Worm (Caenorhabditis elegans) whole organism, L3 larva: ENCODE results near the gene F18H3.4.
A peak's percentile ranks its signal among the peaks of the same experiment; 100 is the strongest.

Experiments
- R02D3.7 ChIP-seq: fragments of 150-350 bp; optimal IDR thresholded peaks from 2 replicates; lab custom pipeline; 2014; ENCODE audit warnings: missing biosample characterization, missing genetic modification characterization
- ZK546.5 ChIP-seq: sonication (generic microtip); optimal IDR thresholded peaks from 2 replicates; lab custom pipeline; 2017; ENCODE audit warnings: missing biosample characterization, missing genetic modification characterization
- aly-2 ChIP-seq: fragments of 150-350 bp; optimal IDR thresholded peaks from 2 replicates; lab custom pipeline; 2014; ENCODE audit warnings: missing biosample characterization, missing genetic modification characterization
- ama-1 ChIP-seq: fragments of 150-350 bp; optimal IDR thresholded peaks from 2 replicates; lab custom pipeline; 2018
- ceh-16 ChIP-seq: sonication (generic microtip); optimal IDR thresholded peaks from 2 replicates; lab custom pipeline; 2017; ENCODE audit warnings: missing biosample characterization, missing genetic modification characterization
- ceh-28 ChIP-seq: fragments of 150-350 bp; optimal IDR thresholded peaks from 2 replicates; lab custom pipeline; 2014; ENCODE audit warnings: missing biosample characterization, missing genetic modification reagents, missing genetic modification characterization
- ceh-82 ChIP-seq: fragments of 150-350 bp; optimal IDR thresholded peaks from 2 replicates; lab custom pipeline; 2014; ENCODE audit warnings: missing biosample characterization, missing genetic modification characterization
- ceh-9 ChIP-seq: sonication (generic microtip); optimal IDR thresholded peaks from 2 replicates; lab custom pipeline; 2018; ENCODE audit warnings: missing biosample characterization, missing genetic modification characterization
- daf-12 ChIP-seq: fragments of 150-350 bp; optimal IDR thresholded peaks from 2 replicates; lab custom pipeline; 2014; ENCODE audit warnings: missing biosample characterization, missing genetic modification reagents, missing genetic modification characterization
- egl-27 ChIP-seq: sonication (generic microtip); optimal IDR thresholded peaks from 4 replicates; lab custom pipeline; 2017; ENCODE audit warnings: missing biosample characterization, missing genetic modification reagents, missing genetic modification characterization
- egl-5 ChIP-seq: fragments of 150-350 bp; optimal IDR thresholded peaks from 2 replicates; lab custom pipeline; 2017; ENCODE audit warnings: missing biosample characterization, missing genetic modification reagents, missing genetic modification characterization, inconsistent platforms
- elt-1 ChIP-seq: fragments of 150-350 bp; optimal IDR thresholded peaks from 2 replicates; lab custom pipeline; 2014; ENCODE audit warnings: missing biosample characterization, missing genetic modification characterization
- elt-2 ChIP-seq: sonication (generic microtip); optimal IDR thresholded peaks from 2 replicates; lab custom pipeline; 2016; ENCODE audit warnings: missing genetic modification reagents, mild to moderate bottlenecking, missing genetic modification characterization, missing compliant biosample characterization
- elt-3 ChIP-seq, 3 experiments: fragments of 150-350 bp in 1 of 3; sonication (generic microtip) in 2 of 3; optimal IDR thresholded peaks; 2 replicates in 2 of 3; 4 replicates in 1 of 3; lab custom pipeline; 2014 to 2017; ENCODE audit warnings: missing biosample characterization in 3 of 3, missing genetic modification characterization in 3 of 3
- eor-1 ChIP-seq, 2 experiments: fragments of 150-350 bp; optimal IDR thresholded peaks; 2 replicates each; lab custom pipeline; 2014 to 2018; ENCODE audit warnings: missing biosample characterization in 2 of 2, missing genetic modification characterization in 2 of 2
- fkh-10 ChIP-seq: sonication (generic microtip); optimal IDR thresholded peaks from 2 replicates; lab custom pipeline; 2017; ENCODE audit warnings: missing biosample characterization, missing genetic modification reagents, missing genetic modification characterization
- fkh-2 ChIP-seq: fragments of 150-350 bp; optimal IDR thresholded peaks from 2 replicates; lab custom pipeline; 2014; ENCODE audit warnings: missing biosample characterization, missing genetic modification reagents, missing genetic modification characterization
- fos-1 ChIP-seq: fragments of 150-350 bp; optimal IDR thresholded peaks from 2 replicates; lab custom pipeline; 2014; ENCODE audit warnings: missing biosample characterization, missing genetic modification characterization
- hmg-11 ChIP-seq: sonication (generic microtip); optimal IDR thresholded peaks from 2 replicates; lab custom pipeline; 2016; ENCODE audit warnings: missing genetic modification characterization, missing compliant biosample characterization
- jun-1 ChIP-seq: fragments of 150-350 bp; optimal IDR thresholded peaks from 2 replicates; lab custom pipeline; 2014; ENCODE audit warnings: missing biosample characterization, missing genetic modification reagents, missing genetic modification characterization
- lin-15B ChIP-seq: fragments of 150-350 bp; optimal IDR thresholded peaks from 2 replicates; lab custom pipeline; 2014; ENCODE audit warnings: missing biosample characterization, missing genetic modification characterization
- lin-39 ChIP-seq: fragments of 150-350 bp; optimal IDR thresholded peaks from 2 replicates; lab custom pipeline; 2018; ENCODE audit warnings: missing biosample characterization, missing genetic modification reagents, missing genetic modification characterization
- lsy-12 ChIP-seq: sonication (generic microtip); optimal IDR thresholded peaks from 2 replicates; lab custom pipeline; 2016; ENCODE audit warnings: mild to moderate bottlenecking, missing genetic modification characterization, missing compliant biosample characterization
- mdl-1 ChIP-seq: fragments of 150-350 bp; optimal IDR thresholded peaks from 2 replicates; lab custom pipeline; 2014; ENCODE audit warnings: missing biosample characterization, missing genetic modification characterization
- mml-1 ChIP-seq: fragments of 150-350 bp; sonication (generic microtip); optimal IDR thresholded peaks from 3 replicates; lab custom pipeline; 2014; ENCODE audit warnings: missing biosample characterization, missing genetic modification characterization
- nfya-1 ChIP-seq: sonication (generic microtip); optimal IDR thresholded peaks from 2 replicates; lab custom pipeline; 2017; ENCODE audit warnings: missing genetic modification characterization, mild to moderate bottlenecking, missing compliant biosample characterization, antibody characterized with exemption, moderate library complexity; ENCODE audit not compliant: insufficient read depth
- nhr-11 ChIP-seq: fragments of 150-350 bp; optimal IDR thresholded peaks from 2 replicates; lab custom pipeline; 2014; ENCODE audit warnings: missing biosample characterization, missing genetic modification characterization
- nhr-12 ChIP-seq: fragments of 150-350 bp; optimal IDR thresholded peaks from 2 replicates; lab custom pipeline; 2014; ENCODE audit warnings: missing biosample characterization, missing genetic modification characterization
- nhr-23 ChIP-seq: fragments of 150-350 bp; optimal IDR thresholded peaks from 2 replicates; lab custom pipeline; 2014; ENCODE audit warnings: missing biosample characterization, missing genetic modification reagents, missing genetic modification characterization
- nhr-237 ChIP-seq: fragments of 150-350 bp; optimal IDR thresholded peaks from 2 replicates; lab custom pipeline; 2014; ENCODE audit warnings: missing biosample characterization, missing genetic modification characterization
- nhr-25 ChIP-seq: sonication (generic microtip); optimal IDR thresholded peaks from 2 replicates; lab custom pipeline; 2017; ENCODE audit warnings: missing biosample characterization, missing genetic modification characterization
- nhr-28 ChIP-seq: fragments of 150-350 bp; optimal IDR thresholded peaks from 2 replicates; lab custom pipeline; 2014; ENCODE audit warnings: missing biosample characterization, missing genetic modification characterization
- nhr-43 ChIP-seq: sonication (generic microtip); optimal IDR thresholded peaks from 2 replicates; lab custom pipeline; 2016; ENCODE audit warnings: mild to moderate bottlenecking, missing genetic modification characterization, missing compliant biosample characterization; ENCODE audit not compliant: poor library complexity, severe bottlenecking
- nhr-67 ChIP-seq: fragments of 150-350 bp; optimal IDR thresholded peaks from 2 replicates; lab custom pipeline; 2014; ENCODE audit warnings: missing biosample characterization, missing genetic modification characterization
- nhr-76 ChIP-seq: fragments of 150-350 bp; sonication (generic microtip); optimal IDR thresholded peaks from 5 replicates; lab custom pipeline; 2014; ENCODE audit warnings: missing biosample characterization, missing genetic modification characterization
- nhr-77 ChIP-seq: fragments of 150-350 bp; optimal IDR thresholded peaks from 2 replicates; lab custom pipeline; 2014; ENCODE audit warnings: missing biosample characterization, missing genetic modification characterization
- pha-4 ChIP-seq: fragments of 150-350 bp; optimal IDR thresholded peaks from 2 replicates; lab custom pipeline; 2014; ENCODE audit warnings: missing biosample characterization, missing genetic modification reagents, missing genetic modification characterization
- pqm-1 ChIP-seq: fragments of 150-350 bp; optimal IDR thresholded peaks from 2 replicates; lab custom pipeline; 2017; ENCODE audit warnings: missing biosample characterization, missing genetic modification characterization, inconsistent platforms
- sea-2 ChIP-seq: fragments of 150-350 bp; sonication (generic microtip); optimal IDR thresholded peaks from 4 replicates; lab custom pipeline; 2014; ENCODE audit warnings: missing biosample characterization, missing genetic modification reagents, missing genetic modification characterization
- skn-1 ChIP-seq: fragments of 150-350 bp; optimal IDR thresholded peaks from 2 replicates; lab custom pipeline; 2014; ENCODE audit warnings: missing biosample characterization, missing genetic modification characterization
- snpc-4 ChIP-seq: fragments of 150-350 bp; optimal IDR thresholded peaks from 2 replicates; lab custom pipeline; 2014; ENCODE audit warnings: missing biosample characterization, missing genetic modification characterization
- tbx-2 ChIP-seq: sonication (generic microtip); optimal IDR thresholded peaks from 2 replicates; lab custom pipeline; 2016; ENCODE audit warnings: mild to moderate bottlenecking, missing genetic modification characterization, missing compliant biosample characterization
- unc-39 ChIP-seq: sonication (generic microtip); optimal IDR thresholded peaks from 4 replicates; lab custom pipeline; 2017; ENCODE audit warnings: missing biosample characterization, missing genetic modification characterization
- unc-62 ChIP-seq: fragments of 150-350 bp; sonication (generic microtip); optimal IDR thresholded peaks from 4 replicates; lab custom pipeline; 2014; ENCODE audit warnings: missing biosample characterization, missing genetic modification reagents, missing genetic modification characterization
- zag-1 ChIP-seq: fragments of 150-350 bp; optimal IDR thresholded peaks from 2 replicates; lab custom pipeline; 2014; ENCODE audit warnings: missing biosample characterization, missing genetic modification characterization
- ztf-11 ChIP-seq: fragments of 150-350 bp; optimal IDR thresholded peaks from 2 replicates; lab custom pipeline; 2014; ENCODE audit warnings: missing biosample characterization, missing genetic modification characterization
- ztf-4 ChIP-seq: fragments of 150-350 bp; optimal IDR thresholded peaks from 2 replicates; lab custom pipeline; 2014; ENCODE audit warnings: missing biosample characterization, missing genetic modification characterization

The F18H3.4 gene

ce11 chrX:13514384-13514783 lies 14.5 kb upstream of the F18H3.4 start:
- TF ChIP-seq ceh-16 (tag; lab: Kevin White, UChicago): peak; percentile 53
- peak; percentile 69 for TF ChIP-seq lin-39
- TF ChIP-seq sea-2 (GFP tag; lab: Kevin White, UChicago): no peak
- TF ChIP-seq nfya-1 (tag; lab: Kevin White, UChicago): peak; percentile 54
- no peak for TF ChIP-seq nhr-237 (tag; lab: Kevin White, UChicago)
- TF ChIP-seq mdl-1 (tag; lab: Kevin White, UChicago): peak; percentile 12
- no peak for TF ChIP-seq unc-39 (tag; lab: Kevin White, UChicago)
- peak; percentile 95 for TF ChIP-seq nhr-43
- TF ChIP-seq nhr-77 (tag; lab: Kevin White, UChicago): peak; percentile 94
- TF ChIP-seq nhr-11 (tag; lab: Kevin White, UChicago): peak; percentile 60
- TF ChIP-seq ZK546.5: no peak
- peak; percentile 77 for TF ChIP-seq egl-27 (tag; lab: Kevin White, UChicago)
- TF ChIP-seq nhr-23: peak; percentile 96
- TF ChIP-seq snpc-4 (tag; lab: Kevin White, UChicago): peak; percentile 81
- no peak for TF ChIP-seq mml-1 (tag; lab: Kevin White, UChicago)
- peak; percentile 41 for TF ChIP-seq nhr-76 (tag; lab: Kevin White, UChicago)
- peak; percentile 98 for TF ChIP-seq ceh-28
- peak; percentile 90 for TF ChIP-seq pha-4 (tag; lab: Kevin White, UChicago)
- TF ChIP-seq ama-1 (lab: Kevin White, UChicago): no peak
- peak; percentile 42 for TF ChIP-seq egl-5 (tag; lab: Kevin White, UChicago)
- TF ChIP-seq fkh-10 (GFP tag; lab: Kevin White, UChicago): peak; percentile 65
- peak; percentile 27 for TF ChIP-seq fos-1 (tag; lab: Kevin White, UChicago)
- no peak for TF ChIP-seq ztf-11
- no peak for TF ChIP-seq ztf-4
- peak; percentile 75 for TF ChIP-seq nhr-25 (tag; lab: Kevin White, UChicago)
- TF ChIP-seq jun-1: peak; percentile 97
- TF ChIP-seq elt-3 (tag; optimal IDR thresholded peaks at IDR 0.05; lab: Kevin White, UChicago): peak in 1 of 3 experiments; percentile 63
- no peak for TF ChIP-seq fkh-2 (tag; lab: Kevin White, UChicago)
- TF ChIP-seq ceh-9 (tag; lab: Kevin White, UChicago): no peak
- peak; percentile 73 for TF ChIP-seq pqm-1
- TF ChIP-seq lsy-12 (tag; lab: Kevin White, UChicago): peak; percentile 62
- TF ChIP-seq eor-1 (tag; optimal IDR thresholded peaks at IDR 0.05; lab: Kevin White, UChicago): peak in 1 of 2 experiments; percentile 80
- TF ChIP-seq zag-1 (tag; lab: Kevin White, UChicago): no peak
- TF ChIP-seq aly-2 (tag; lab: Kevin White, UChicago): peak; percentile 61
- TF ChIP-seq nhr-67 (tag; lab: Kevin White, UChicago): no peak
- TF ChIP-seq hmg-11 (tag; lab: Kevin White, UChicago): peak; percentile 78
- peak; percentile 12 for TF ChIP-seq lin-15B (tag; lab: Kevin White, UChicago)
- peak; percentile 95 for TF ChIP-seq skn-1 (tag; lab: Kevin White, UChicago)
- peak; percentile 82 for TF ChIP-seq R02D3.7
- no peak for TF ChIP-seq unc-62 (GFP tag; lab: Kevin White, UChicago)
- no peak for TF ChIP-seq nhr-28 (tag; lab: Kevin White, UChicago)
- TF ChIP-seq elt-1: peak; percentile 47
- peak; percentile 11 for TF ChIP-seq nhr-12 (tag; lab: Kevin White, UChicago)
- TF ChIP-seq elt-2: peak; percentile 50
- peak; percentile 95 for TF ChIP-seq tbx-2 (tag; lab: Kevin White, UChicago)
- TF ChIP-seq ceh-82 (tag; lab: Kevin White, UChicago): peak; percentile 94
- TF ChIP-seq daf-12 (tag; lab: Kevin White, UChicago): peak; percentile 4
